Worm (Caenorhabditis elegans) whole organism, L4 larva: ENCODE results near the gene Y41C4A.32.

ENCODE experiments used
- R02D3.7 ChIP-seq: fragments of 150-350 bp; sonication (generic microtip); optimal IDR thresholded peaks from 3 replicates; lab custom pipeline; 2014; ENCODE audit warnings: missing biosample characterization, missing genetic modification characterization
- Y48G9A.11 ChIP-seq: fragments of 200-800 bp; sonication (Bioruptor generic); IDR thresholded peaks from 2 replicates; pipeline ENCODE4 v1.3.6; 2022; ENCODE audit warnings: missing genetic modification reagents, missing genetic modification characterization, missing compliant biosample characterization
- ZK337.2 ChIP-seq: fragments of 200-800 bp; sonication (Bioruptor generic); IDR thresholded peaks from 2 replicates; pipeline ENCODE4 v1.3.6; 2022; ENCODE audit warnings: missing genetic modification reagents, missing genetic modification characterization, missing compliant biosample characterization
- ZK546.5 ChIP-seq, 2 experiments: sonication (generic microtip); optimal IDR thresholded peaks; 2 replicates each; lab custom pipeline; 2017; ENCODE audit warnings: missing biosample characterization in 2 of 2, missing genetic modification characterization in 2 of 2
- aha-1 ChIP-seq: fragments of 150-350 bp; peaks from one replicate; lab custom pipeline; 2014; ENCODE audit warnings: missing biosample characterization, missing genetic modification characterization
- aly-2 ChIP-seq: sonication (generic microtip); optimal IDR thresholded peaks from 2 replicates; lab custom pipeline; 2018; ENCODE audit warnings: missing biosample characterization, missing genetic modification characterization
- ama-1 ChIP-seq: fragments of 150-350 bp; optimal IDR thresholded peaks from 2 replicates; lab custom pipeline; 2014; ENCODE audit warnings: inconsistent platforms, mixed read lengths
- arid-1 ChIP-seq: fragments of 200-800 bp; sonication (Bioruptor generic); conservative IDR thresholded peaks from 2 replicates; pipeline ENCODE4 v1.3.6; 2022; ENCODE audit warnings: missing genetic modification reagents, missing genetic modification characterization, missing compliant biosample characterization
- ceh-28 ChIP-seq: fragments of 150-350 bp; optimal IDR thresholded peaks from 2 replicates; lab custom pipeline; 2014; ENCODE audit warnings: missing biosample characterization, missing genetic modification reagents, missing genetic modification characterization
- ceh-32 ChIP-seq: sonication (generic microtip); optimal IDR thresholded peaks from 2 replicates; lab custom pipeline; 2016; ENCODE audit warnings: mild to moderate bottlenecking, missing genetic modification characterization, missing compliant biosample characterization; ENCODE audit not compliant: poor library complexity
- ces-1 ChIP-seq: fragments of 150-350 bp; sonication (generic microtip); optimal IDR thresholded peaks from 4 replicates; lab custom pipeline; 2014; ENCODE audit warnings: missing biosample characterization, missing genetic modification reagents, missing genetic modification characterization
- daf-12 ChIP-seq: fragments of 150-350 bp; optimal IDR thresholded peaks from 2 replicates; lab custom pipeline; 2014; ENCODE audit warnings: missing biosample characterization, missing genetic modification reagents, missing genetic modification characterization
- daf-16 ChIP-seq, 3 experiments: sonication (generic microtip); optimal IDR thresholded peaks; 2 replicates each; lab custom pipeline; 2016 to 2017; ENCODE audit warnings: missing genetic modification characterization in 3 of 3, missing genetic modification reagents in 3 of 3, mild to moderate bottlenecking in 2 of 3, missing compliant biosample characterization in 2 of 3, missing biosample characterization in 1 of 3, moderate library complexity in 1 of 3
- daf-19 ChIP-seq: fragments of 200-800 bp; sonication (Bioruptor generic); conservative IDR thresholded peaks from 2 replicates; pipeline ENCODE4 v1.3.6; 2022; ENCODE audit warnings: missing genetic modification characterization, missing compliant biosample characterization
- dmd-9 ChIP-seq: fragments of 200-800 bp; sonication (Bioruptor generic); IDR thresholded peaks from 2 replicates; pipeline ENCODE4 v1.3.6; 2022; ENCODE audit warnings: missing genetic modification reagents, missing genetic modification characterization, missing compliant biosample characterization
- egl-27 ChIP-seq: sonication (generic microtip); optimal IDR thresholded peaks from 3 replicates; lab custom pipeline; 2017; ENCODE audit warnings: missing biosample characterization, missing genetic modification reagents, missing genetic modification characterization
- egl-43 ChIP-seq: fragments of 200-800 bp; sonication (Bioruptor generic); IDR thresholded peaks from 2 replicates; pipeline ENCODE4 v1.3.6; 2022; ENCODE audit warnings: missing genetic modification reagents, missing genetic modification characterization, missing compliant biosample characterization
- fkh-10 ChIP-seq: fragments of 150-350 bp; optimal IDR thresholded peaks from 2 replicates; lab custom pipeline; 2014; ENCODE audit warnings: missing biosample characterization, missing genetic modification reagents, missing genetic modification characterization
- hmg-1.1 ChIP-seq: fragments of 200-800 bp; sonication (Bioruptor generic); IDR thresholded peaks from 2 replicates; pipeline ENCODE4 v1.3.6; 2022; ENCODE audit warnings: missing genetic modification reagents, missing genetic modification characterization, missing compliant biosample characterization
- lin-29 ChIP-seq: fragments of 200-800 bp; sonication (Bioruptor generic); IDR thresholded peaks from 2 replicates; pipeline ENCODE4 v1.3.6; 2022; ENCODE audit warnings: missing genetic modification reagents, missing genetic modification characterization, missing compliant biosample characterization
- lir-3 ChIP-seq: sonication (generic microtip); optimal IDR thresholded peaks from 2 replicates; lab custom pipeline; 2016; ENCODE audit warnings: mild to moderate bottlenecking, missing genetic modification characterization, missing compliant biosample characterization
- madf-9 ChIP-seq: fragments of 200-800 bp; sonication (Bioruptor generic); conservative IDR thresholded peaks from 2 replicates; pipeline ENCODE4 v1.3.6; 2022; ENCODE audit warnings: missing genetic modification reagents, missing genetic modification characterization, missing compliant biosample characterization
- mep-1 ChIP-seq: fragments of 150-350 bp; sonication (generic microtip); optimal IDR thresholded peaks from 3 replicates; lab custom pipeline; 2014; ENCODE audit warnings: missing biosample characterization, missing genetic modification characterization
- mes-2 ChIP-seq: sonication (generic microtip); optimal IDR thresholded peaks from 2 replicates; lab custom pipeline; 2016; ENCODE audit warnings: missing genotype, mild to moderate bottlenecking, missing genetic modification characterization, missing compliant biosample characterization; ENCODE audit not compliant: poor library complexity, severe bottlenecking
- mxl-2 ChIP-seq: fragments of 200-800 bp; sonication (Bioruptor generic); conservative IDR thresholded peaks from 2 replicates; pipeline ENCODE4 v1.3.6; 2022; ENCODE audit warnings: missing genetic modification reagents, missing genetic modification characterization, missing compliant biosample characterization
- mxl-3 ChIP-seq: fragments of 200-800 bp; sonication (Bioruptor generic); optimal IDR thresholded peaks from 2 replicates; lab custom pipeline; 2018; ENCODE audit warnings: mild to moderate bottlenecking, missing genetic modification characterization, missing compliant biosample characterization
- nhr-10 ChIP-seq: fragments of 150-350 bp; optimal IDR thresholded peaks from 2 replicates; lab custom pipeline; 2014; ENCODE audit warnings: missing biosample characterization, missing genetic modification characterization
- nhr-111 ChIP-seq: fragments of 200-800 bp; sonication (Bioruptor generic); optimal IDR thresholded peaks from 2 replicates; lab custom pipeline; 2018; ENCODE audit warnings: mild to moderate bottlenecking, missing genetic modification characterization, missing compliant biosample characterization
- nhr-237 ChIP-seq: sonication (generic microtip); optimal IDR thresholded peaks from 2 replicates; lab custom pipeline; 2017; ENCODE audit warnings: missing biosample characterization, missing genetic modification characterization
- nhr-28 ChIP-seq: fragments of 150-350 bp; optimal IDR thresholded peaks from 2 replicates; lab custom pipeline; 2014; ENCODE audit warnings: missing biosample characterization, missing genetic modification characterization
- nhr-48 ChIP-seq: sonication (generic microtip); optimal IDR thresholded peaks from 2 replicates; lab custom pipeline; 2016; ENCODE audit warnings: mild to moderate bottlenecking, missing genetic modification characterization, missing compliant biosample characterization
- pha-4 ChIP-seq, 2 experiments: fragments of 150-350 bp in 1 of 2; fragments of 200-800 bp in 1 of 2; sonication (Bioruptor generic) in 1 of 2; IDR thresholded peaks in 1 of 2; optimal IDR thresholded peaks in 1 of 2; 2 replicates each; pipeline versions ENCODE4 v1.3.6 to Lab custom; 2014 to 2022; ENCODE audit warnings: missing genetic modification characterization in 2 of 2, missing genetic modification reagents in 2 of 2, missing biosample characterization in 1 of 2, missing compliant biosample characterization in 1 of 2
- pqm-1 ChIP-seq: sonication (generic microtip); optimal IDR thresholded peaks from 2 replicates; lab custom pipeline; 2017; ENCODE audit warnings: missing biosample characterization, missing genetic modification characterization
- saeg-2 ChIP-seq: fragments of 200-800 bp; sonication (Bioruptor generic); IDR thresholded peaks from 2 replicates; pipeline ENCODE4 v1.3.6; 2022; ENCODE audit warnings: missing genetic modification reagents, missing genetic modification characterization, missing compliant biosample characterization
- sdz-12 ChIP-seq: fragments of 200-800 bp; sonication (Bioruptor generic); optimal IDR thresholded peaks from 2 replicates; lab custom pipeline; 2018; ENCODE audit warnings: mild to moderate bottlenecking, missing genetic modification characterization, missing compliant biosample characterization
- set-16 ChIP-seq: fragments of 200-800 bp; sonication (Bioruptor generic); IDR thresholded peaks from 2 replicates; pipeline ENCODE4 v1.3.6; 2022; ENCODE audit warnings: missing genetic modification reagents, missing genetic modification characterization, missing compliant biosample characterization
- spr-1 ChIP-seq: sonication (generic microtip); optimal IDR thresholded peaks from 2 replicates; lab custom pipeline; 2016; ENCODE audit warnings: mild to moderate bottlenecking, missing genetic modification characterization, missing compliant biosample characterization
- tag-97 ChIP-seq: fragments of 200-800 bp; sonication (Bioruptor generic); IDR thresholded peaks from 2 replicates; pipeline ENCODE4 v1.3.6; 2022; ENCODE audit warnings: missing genetic modification characterization, missing compliant biosample characterization
- vab-7 ChIP-seq: fragments of 200-800 bp; sonication (Bioruptor generic); IDR thresholded peaks from 2 replicates; pipeline ENCODE4 v1.3.6; 2022; ENCODE audit warnings: missing genetic modification reagents, missing genetic modification characterization, missing compliant biosample characterization
- zip-11 ChIP-seq: fragments of 200-800 bp; sonication (Bioruptor generic); IDR thresholded peaks from 2 replicates; pipeline ENCODE4 v1.3.6; 2022; ENCODE audit warnings: missing genetic modification characterization, missing compliant biosample characterization
- ztf-11 ChIP-seq: fragments of 150-350 bp; optimal IDR thresholded peaks from 2 replicates; lab custom pipeline; 2014; ENCODE audit warnings: missing biosample characterization, missing genetic modification characterization
- ztf-7 ChIP-seq: fragments of 150-350 bp; optimal IDR thresholded peaks from 2 replicates; lab custom pipeline; 2014; ENCODE audit warnings: missing biosample characterization, missing genetic modification characterization

Y41C4A.32 gene

DNA sequence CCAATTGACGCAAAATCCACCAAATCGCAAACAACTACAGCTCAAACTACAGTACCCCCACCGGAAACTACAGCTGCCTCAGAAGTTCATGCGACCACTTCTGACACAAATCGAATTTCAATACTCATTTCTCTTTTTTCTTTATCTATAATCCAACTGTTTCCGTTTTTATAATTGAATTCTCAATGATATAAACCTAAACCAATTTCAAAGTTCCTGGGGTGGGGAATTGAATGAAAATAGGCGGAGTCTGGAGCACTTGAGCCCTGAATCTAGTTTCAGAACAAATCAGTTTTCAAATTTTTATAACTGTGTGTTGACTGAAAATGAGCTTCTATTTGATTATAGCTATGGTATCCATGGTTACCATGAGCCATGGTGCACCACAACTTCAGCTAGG, 25.2 kb upstream of the Y41C4A.32 start, which contains the start of gene Y41C4A.6:
Gene Y41C4A.6, plus strand, starts transcription at position 301 of the 400 bp plus-strand sequence.
- no peak for TF ChIP-seq daf-19
- no peak for TF ChIP-seq ama-1
- no peak for TF ChIP-seq arid-1 (GFP tag; lab: Robert Waterston, UW)
- no peak for TF ChIP-seq pqm-1 (tag; lab: Kevin White, UChicago)
- no peak for TF ChIP-seq fkh-10 (GFP tag; lab: Kevin White, UChicago)

DNA sequence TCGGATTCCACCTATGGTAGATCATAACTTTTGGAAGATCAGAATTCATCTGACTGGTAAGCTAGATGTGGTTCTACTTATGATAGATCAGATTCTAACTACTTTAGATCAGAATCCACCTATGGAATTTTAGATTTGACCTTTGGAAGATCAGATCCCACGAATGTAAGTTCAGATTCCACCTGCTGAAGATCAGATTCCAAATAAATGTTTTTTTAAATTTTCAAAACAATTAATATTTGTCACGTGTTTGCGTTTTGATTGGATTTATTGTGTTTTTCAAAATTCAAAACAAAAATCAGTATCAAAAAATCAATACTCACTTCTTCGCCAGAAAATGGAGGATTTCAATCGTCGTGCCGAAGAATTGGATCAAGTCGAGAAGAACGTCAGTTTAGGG, 22.9 kb upstream of the Y41C4A.32 start, which contains the start of gene Y41C4A.7:
Gene Y41C4A.7, plus strand, starts transcription at position 301 of the 400 bp plus-strand sequence.
- no peak for TF ChIP-seq ceh-28 (tag; lab: Kevin White, UChicago)
- no peak for TF ChIP-seq ceh-32 (tag; lab: Kevin White, UChicago)
- no peak for TF ChIP-seq hmg-1.1 (GFP tag; lab: Robert Waterston, UW)
- TF ChIP-seq ZK546.5 (tag; optimal IDR thresholded peaks at IDR 0.05; lab: Kevin White, UChicago): no peak
- TF ChIP-seq Y48G9A.11 (GFP tag; lab: Robert Waterston, UW): no peak
- TF ChIP-seq arid-1 (GFP tag; lab: Robert Waterston, UW): no peak
- TF ChIP-seq saeg-2: no peak
- TF ChIP-seq mep-1 (tag; lab: Kevin White, UChicago): no peak
- TF ChIP-seq dmd-9 (GFP tag; lab: Robert Waterston, UW): no peak
- TF ChIP-seq egl-43: no peak
- TF ChIP-seq nhr-111 (GFP tag; lab: Kevin White, UChicago): no peak
- no peak for TF ChIP-seq sdz-12
- no peak for TF ChIP-seq vab-7
- no peak for TF ChIP-seq mes-2

DNA sequence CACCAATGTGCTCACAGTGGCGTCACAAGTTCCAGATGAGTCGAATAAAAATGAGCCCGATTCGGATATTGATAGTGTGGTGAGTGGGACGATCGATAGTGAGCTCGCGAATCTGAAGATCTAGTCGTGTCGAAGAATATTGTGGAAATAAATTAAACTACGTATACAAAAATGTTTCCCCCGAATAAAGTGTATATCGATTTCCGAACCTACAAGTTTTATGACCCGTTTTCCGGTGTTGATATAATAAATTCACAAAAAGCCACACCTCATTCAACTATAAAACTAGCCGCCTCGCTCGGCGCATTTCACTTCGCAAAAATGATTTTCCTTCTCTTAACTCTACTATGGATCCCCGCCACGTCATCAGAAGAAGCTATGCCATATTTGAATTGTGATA, 21.5 kb upstream of the Y41C4A.32 start, which contains the start of gene pqn-84:
Gene pqn-84, plus strand, starts transcription at position 301 of the 400 bp plus-strand sequence.
- TF ChIP-seq vab-7 (no peak), ZK337.2 (GFP tag; lab: Robert Waterston, UW) (no peak), egl-27 (tag; lab: Kevin White, UChicago) (no peak), ces-1 (GFP tag; lab: Kevin White, UChicago) (no peak), ZK546.5 (tag; optimal IDR thresholded peaks at IDR 0.05; lab: Kevin White, UChicago) (no peak), nhr-28 (no peak), madf-9 (no peak), sdz-12 (no peak), daf-16 (GFP tag; optimal IDR thresholded peaks at IDR 0.05; lab: Kevin White, UChicago) (no peak), daf-16 (tag; optimal IDR thresholded peaks at IDR 0.05; lab: Kevin White, UChicago) (no peak), tag-97 (GFP tag; lab: Robert Waterston, UW) (no peak), spr-1 (tag; lab: Kevin White, UChicago) (no peak)

DNA sequence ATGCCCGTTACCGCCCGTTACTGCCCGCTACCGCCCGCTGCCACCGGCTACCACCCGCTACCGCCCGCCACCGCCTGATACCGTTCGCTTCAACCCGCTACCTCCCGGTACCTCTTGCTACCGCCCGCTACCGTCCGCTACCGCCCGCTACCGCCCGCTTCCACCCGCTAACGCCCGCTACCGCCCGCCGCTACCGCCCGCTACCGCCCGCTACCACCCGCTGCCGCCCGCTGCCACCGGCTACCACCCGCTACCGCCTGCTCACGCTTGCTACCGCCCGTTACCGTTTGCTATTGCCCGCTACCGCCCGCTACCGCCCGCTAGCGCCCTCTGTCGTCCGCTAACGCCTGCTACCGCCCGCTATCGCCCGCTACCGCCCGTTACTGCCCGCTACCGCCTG, 19.6 kb upstream of the Y41C4A.32 start:
- TF ChIP-seq nhr-48 (tag; lab: Kevin White, UChicago) (no peak), lir-3 (tag; lab: Kevin White, UChicago) (no peak), ZK337.2 (GFP tag; lab: Robert Waterston, UW) (no peak), sdz-12 (peak; percentile 6), set-16 (GFP tag; lab: Robert Waterston, UW) (peak; percentile 99), pha-4 (GFP tag; IDR thresholded peaks at IDR 0.05; lab: Robert Waterston, UW) (peak; percentile 55; the same call in 1 of the 2 replicates), pha-4 (tag; optimal IDR thresholded peaks at IDR 0.05; lab: Kevin White, UChicago) (no peak)

DNA sequence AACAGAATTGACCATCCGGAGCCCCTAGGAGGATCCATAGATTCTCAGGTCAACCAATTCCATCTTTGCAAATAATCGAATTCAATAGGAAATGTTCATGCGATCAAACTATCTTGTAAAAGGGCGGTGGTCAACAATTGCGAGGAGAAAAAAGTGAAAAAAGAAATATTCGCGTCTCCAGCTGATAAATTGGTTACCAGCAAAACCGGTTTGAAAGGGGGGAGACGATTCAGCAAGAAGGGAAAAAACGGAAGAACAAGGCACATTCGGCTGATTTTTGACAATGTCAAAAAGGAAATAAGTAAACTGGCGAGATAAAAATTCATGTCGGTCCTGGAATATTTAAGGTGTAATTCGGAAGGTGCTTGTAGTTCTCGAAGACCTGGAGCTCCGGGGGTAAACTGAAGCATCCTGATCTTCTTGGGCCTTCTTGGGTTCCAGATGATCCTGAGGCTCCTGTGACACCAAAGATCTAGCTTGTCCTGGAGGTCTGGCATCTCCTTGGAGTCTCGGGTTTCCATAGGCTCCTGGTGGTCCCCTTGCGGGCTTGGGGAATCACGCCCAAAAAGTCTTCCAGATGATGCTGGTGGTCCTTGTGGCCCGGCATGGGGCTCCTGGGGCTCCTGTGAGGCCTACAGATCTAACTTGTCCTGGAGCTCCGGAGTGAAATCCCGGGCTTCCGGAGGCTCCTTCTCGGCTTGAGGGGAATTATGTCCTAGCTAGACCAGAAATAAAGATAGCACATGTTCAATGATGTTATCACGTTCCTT, 18.3 kb upstream of the Y41C4A.32 start:
- TF ChIP-seq aha-1 (tag; lab: Kevin White, UChicago) (peak; percentile 86), ztf-7 (no peak), zip-11 (GFP tag; lab: Robert Waterston, UW) (no peak), ztf-11 (tag; lab: Kevin White, UChicago) (no peak), mxl-3 (no peak), daf-12 (tag; lab: Kevin White, UChicago) (no peak), R02D3.7 (no peak), lin-29 (GFP tag; lab: Robert Waterston, UW) (no peak), nhr-237 (tag; lab: Kevin White, UChicago) (no peak), aly-2 (tag; lab: Kevin White, UChicago) (no peak), sdz-12 (no peak), nhr-10 (tag; lab: Kevin White, UChicago) (no peak), dmd-9 (GFP tag; lab: Robert Waterston, UW) (0 out of 2 replicates have a peak, but pooled peaks have one; percentile 47), mxl-2 (no peak), set-16 (GFP tag; lab: Robert Waterston, UW) (peak; percentile 83)
